Worm (Caenorhabditis elegans) whole organism, L4 larva: ENCODE data around the gene Y55B1BR.8.

Experiments
- D1046.2 ChIP-seq: fragments of 200-800 bp; sonication (Bioruptor generic); IDR thresholded peaks from 2 replicates; pipeline ENCODE4 v1.3.6; 2022; ENCODE audit warnings: missing genetic modification characterization, missing compliant biosample characterization
- F26F4.8 ChIP-seq: fragments of 200-800 bp; sonication (Bioruptor generic); conservative IDR thresholded peaks from 2 replicates; pipeline ENCODE4 v1.3.6; 2022; ENCODE audit warnings: missing genetic modification characterization, missing compliant biosample characterization
- Y48G9A.11 ChIP-seq: fragments of 200-800 bp; sonication (Bioruptor generic); IDR thresholded peaks from 2 replicates; pipeline ENCODE4 v1.3.6; 2022; ENCODE audit warnings: missing genetic modification reagents, missing genetic modification characterization, missing compliant biosample characterization
- Y5F2A.4 ChIP-seq: fragments of 200-800 bp; sonication (Bioruptor generic); optimal IDR thresholded peaks from 2 replicates; lab custom pipeline; 2018; ENCODE audit warnings: mild to moderate bottlenecking, missing genetic modification characterization, missing compliant biosample characterization
- ZK337.2 ChIP-seq: fragments of 200-800 bp; sonication (Bioruptor generic); IDR thresholded peaks from 2 replicates; pipeline ENCODE4 v1.3.6; 2022; ENCODE audit warnings: missing genetic modification reagents, missing genetic modification characterization, missing compliant biosample characterization
- ZK546.5 ChIP-seq, 2 experiments: sonication (generic microtip); optimal IDR thresholded peaks; 2 replicates each; lab custom pipeline; 2017; ENCODE audit warnings: missing biosample characterization in 2 of 2, missing genetic modification characterization in 2 of 2
- aha-1 ChIP-seq: fragments of 150-350 bp; peaks from one replicate; lab custom pipeline; 2014; ENCODE audit warnings: missing biosample characterization, missing genetic modification characterization
- ama-1 ChIP-seq: fragments of 150-350 bp; optimal IDR thresholded peaks from 2 replicates; lab custom pipeline; 2014; ENCODE audit warnings: inconsistent platforms, mixed read lengths
- attf-4 ChIP-seq: sonication (generic microtip); optimal IDR thresholded peaks from 3 replicates; lab custom pipeline; 2017; ENCODE audit warnings: missing biosample characterization, missing genetic modification characterization
- ceh-44 ChIP-seq: fragments of 200-800 bp; sonication (Bioruptor generic); IDR thresholded peaks from 2 replicates; pipeline ENCODE4 v1.3.6; 2022; ENCODE audit warnings: missing genetic modification reagents, missing genetic modification characterization, missing compliant biosample characterization
- ceh-62 ChIP-seq: sonication (generic microtip); optimal IDR thresholded peaks from 2 replicates; lab custom pipeline; 2017; ENCODE audit warnings: missing biosample characterization, missing genetic modification characterization
- ctbp-1 ChIP-seq: fragments of 200-800 bp; sonication (Bioruptor generic); IDR thresholded peaks from 2 replicates; pipeline ENCODE4 v1.3.6; 2022; ENCODE audit warnings: missing genetic modification reagents, missing genetic modification characterization, missing compliant biosample characterization
- daf-16 ChIP-seq, 3 experiments: sonication (generic microtip); optimal IDR thresholded peaks; 2 replicates each; lab custom pipeline; 2016 to 2017; ENCODE audit warnings: missing genetic modification characterization in 3 of 3, missing genetic modification reagents in 3 of 3, mild to moderate bottlenecking in 2 of 3, missing compliant biosample characterization in 2 of 3, missing biosample characterization in 1 of 3, moderate library complexity in 1 of 3
- egl-27 ChIP-seq: sonication (generic microtip); optimal IDR thresholded peaks from 3 replicates; lab custom pipeline; 2017; ENCODE audit warnings: missing biosample characterization, missing genetic modification reagents, missing genetic modification characterization
- egl-43 ChIP-seq: fragments of 200-800 bp; sonication (Bioruptor generic); IDR thresholded peaks from 2 replicates; pipeline ENCODE4 v1.3.6; 2022; ENCODE audit warnings: missing genetic modification reagents, missing genetic modification characterization, missing compliant biosample characterization
- fkh-10 ChIP-seq: fragments of 150-350 bp; optimal IDR thresholded peaks from 2 replicates; lab custom pipeline; 2014; ENCODE audit warnings: missing biosample characterization, missing genetic modification reagents, missing genetic modification characterization
- fos-1 ChIP-seq: fragments of 150-350 bp; optimal IDR thresholded peaks from 2 replicates; lab custom pipeline; 2014; ENCODE audit warnings: missing biosample characterization, missing genetic modification characterization
- gei-8 ChIP-seq: fragments of 200-800 bp; sonication (Bioruptor generic); optimal IDR thresholded peaks from 2 replicates; lab custom pipeline; 2018; ENCODE audit warnings: mild to moderate bottlenecking, missing genetic modification characterization, missing compliant biosample characterization
- hlh-11 ChIP-seq: fragments of 200-800 bp; sonication (Bioruptor generic); optimal IDR thresholded peaks from 2 replicates; lab custom pipeline; 2018; ENCODE audit warnings: mild to moderate bottlenecking, missing genetic modification characterization, missing compliant biosample characterization
- hlh-30 ChIP-seq: sonication (generic microtip); optimal IDR thresholded peaks from 2 replicates; lab custom pipeline; 2017; ENCODE audit warnings: antibody characterized with exemption, mild to moderate bottlenecking, missing genetic modification characterization, missing compliant biosample characterization; ENCODE audit not compliant: insufficient read depth
- hmg-1.1 ChIP-seq: fragments of 200-800 bp; sonication (Bioruptor generic); IDR thresholded peaks from 2 replicates; pipeline ENCODE4 v1.3.6; 2022; ENCODE audit warnings: missing genetic modification reagents, missing genetic modification characterization, missing compliant biosample characterization
- lin-1 ChIP-seq: fragments of 200-800 bp; sonication (Bioruptor generic); IDR thresholded peaks from 2 replicates; pipeline ENCODE4 v1.3.6; 2022; ENCODE audit warnings: missing genetic modification reagents, missing genetic modification characterization, missing compliant biosample characterization
- lin-13 ChIP-seq: fragments of 150-350 bp; optimal IDR thresholded peaks from 2 replicates; lab custom pipeline; 2014; ENCODE audit warnings: missing biosample characterization, missing genetic modification reagents, missing genetic modification characterization
- lin-15B ChIP-seq: fragments of 150-350 bp; sonication (generic microtip); optimal IDR thresholded peaks from 3 replicates; lab custom pipeline; 2014; ENCODE audit warnings: missing biosample characterization, missing genetic modification characterization
- lin-38 ChIP-seq: fragments of 200-800 bp; sonication (Bioruptor generic); IDR thresholded peaks from 2 replicates; pipeline ENCODE4 v1.3.6; 2022; ENCODE audit warnings: missing genetic modification reagents, missing genetic modification characterization, missing compliant biosample characterization
- lin-39 ChIP-seq: fragments of 150-350 bp; optimal IDR thresholded peaks from 2 replicates; lab custom pipeline; 2014; ENCODE audit warnings: missing biosample characterization, missing genetic modification reagents, missing genetic modification characterization
- lsy-2 ChIP-seq, 2 experiments: fragments of 150-350 bp in 1 of 2; sonication (generic microtip) in 1 of 2; optimal IDR thresholded peaks; 2 replicates each; lab custom pipeline; 2014 to 2017; ENCODE audit warnings: missing biosample characterization in 2 of 2, missing genetic modification characterization in 2 of 2
- madf-9 ChIP-seq: fragments of 200-800 bp; sonication (Bioruptor generic); conservative IDR thresholded peaks from 2 replicates; pipeline ENCODE4 v1.3.6; 2022; ENCODE audit warnings: missing genetic modification reagents, missing genetic modification characterization, missing compliant biosample characterization
- mdt-29 ChIP-seq: fragments of 200-800 bp; sonication (Bioruptor generic); IDR thresholded peaks from 2 replicates; pipeline ENCODE4 v1.3.6; 2022; ENCODE audit warnings: missing genetic modification reagents, missing genetic modification characterization, missing compliant biosample characterization
- mes-2 ChIP-seq: sonication (generic microtip); optimal IDR thresholded peaks from 2 replicates; lab custom pipeline; 2016; ENCODE audit warnings: missing genotype, mild to moderate bottlenecking, missing genetic modification characterization, missing compliant biosample characterization; ENCODE audit not compliant: poor library complexity, severe bottlenecking
- nhr-11 ChIP-seq: fragments of 150-350 bp; optimal IDR thresholded peaks from 2 replicates; lab custom pipeline; 2014; ENCODE audit warnings: missing biosample characterization, missing genetic modification characterization
- nhr-111 ChIP-seq: fragments of 200-800 bp; sonication (Bioruptor generic); optimal IDR thresholded peaks from 2 replicates; lab custom pipeline; 2018; ENCODE audit warnings: mild to moderate bottlenecking, missing genetic modification characterization, missing compliant biosample characterization
- nhr-237 ChIP-seq: sonication (generic microtip); optimal IDR thresholded peaks from 2 replicates; lab custom pipeline; 2017; ENCODE audit warnings: missing biosample characterization, missing genetic modification characterization
- nhr-6 ChIP-seq: fragments of 150-350 bp; optimal IDR thresholded peaks from 2 replicates; lab custom pipeline; 2014; ENCODE audit warnings: missing biosample characterization, missing genetic modification characterization
- nhr-76 ChIP-seq: fragments of 150-350 bp; optimal IDR thresholded peaks from 2 replicates; lab custom pipeline; 2014; ENCODE audit warnings: missing biosample characterization, missing genetic modification characterization
- pha-4 ChIP-seq, 2 experiments: fragments of 150-350 bp in 1 of 2; fragments of 200-800 bp in 1 of 2; sonication (Bioruptor generic) in 1 of 2; IDR thresholded peaks in 1 of 2; optimal IDR thresholded peaks in 1 of 2; 2 replicates each; pipeline versions ENCODE4 v1.3.6 to Lab custom; 2014 to 2022; ENCODE audit warnings: missing genetic modification characterization in 2 of 2, missing genetic modification reagents in 2 of 2, missing biosample characterization in 1 of 2, missing compliant biosample characterization in 1 of 2
- sdz-12 ChIP-seq: fragments of 200-800 bp; sonication (Bioruptor generic); optimal IDR thresholded peaks from 2 replicates; lab custom pipeline; 2018; ENCODE audit warnings: mild to moderate bottlenecking, missing genetic modification characterization, missing compliant biosample characterization
- set-16 ChIP-seq: fragments of 200-800 bp; sonication (Bioruptor generic); IDR thresholded peaks from 2 replicates; pipeline ENCODE4 v1.3.6; 2022; ENCODE audit warnings: missing genetic modification reagents, missing genetic modification characterization, missing compliant biosample characterization
- spr-1 ChIP-seq: sonication (generic microtip); optimal IDR thresholded peaks from 2 replicates; lab custom pipeline; 2016; ENCODE audit warnings: mild to moderate bottlenecking, missing genetic modification characterization, missing compliant biosample characterization
- unc-62 ChIP-seq, 3 experiments: fragments of 150-350 bp in 1 of 3; sonication (generic microtip); optimal IDR thresholded peaks in 2 of 3; peaks in 1 of 3; 1 replicate in 1 of 3; 2 replicates in 2 of 3; lab custom pipeline; 2014 to 2017; ENCODE audit warnings: missing biosample characterization in 3 of 3, missing genetic modification characterization in 3 of 3, missing genetic modification reagents in 3 of 3, missing genotype in 1 of 3
- zip-2 ChIP-seq: fragments of 150-350 bp; optimal IDR thresholded peaks from 2 replicates; lab custom pipeline; 2014; ENCODE audit warnings: missing biosample characterization, missing genetic modification characterization
- ztf-7 ChIP-seq: fragments of 150-350 bp; optimal IDR thresholded peaks from 2 replicates; lab custom pipeline; 2014; ENCODE audit warnings: missing biosample characterization, missing genetic modification characterization

The Y55B1BR.8 gene

DNA sequence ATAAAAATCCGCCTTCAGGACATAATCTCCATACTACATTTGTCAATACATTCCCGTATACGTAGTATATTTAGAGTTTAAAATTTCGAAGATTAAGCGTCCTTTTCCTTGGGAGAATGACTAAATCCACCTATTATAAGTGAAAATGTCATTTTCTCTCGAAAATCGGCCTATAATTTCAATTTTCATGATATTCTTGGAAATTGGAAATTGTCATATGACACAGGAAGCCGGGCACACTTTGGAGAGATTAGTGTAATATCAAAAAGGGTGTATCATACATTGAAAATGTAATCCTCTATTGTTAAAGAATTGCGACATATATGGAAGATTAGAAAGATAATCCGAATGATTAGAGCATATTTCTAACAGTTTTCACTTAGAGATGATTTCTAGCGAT lies 38.5 kb downstream of the Y55B1BR.8 start:
- TF ChIP-seq ztf-7 = no peak
- TF ChIP-seq nhr-6 (tag; lab: Kevin White, UChicago) = peak; percentile 16
- peak; percentile 31 for TF ChIP-seq fkh-10 (GFP tag; lab: Kevin White, UChicago)
- TF ChIP-seq nhr-11 (tag; lab: Kevin White, UChicago) = peak; percentile 30
- no peak for TF ChIP-seq egl-43

- TF ChIP-seq lin-15B (tag; lab: Kevin White, UChicago) (no peak), hlh-11 (tag; lab: Kevin White, UChicago) (no peak), nhr-111 (GFP tag; lab: Kevin White, UChicago) (no peak), nhr-76 (tag; lab: Kevin White, UChicago) (no peak), lin-39 (tag; lab: Kevin White, UChicago) (no peak), lin-1 (GFP tag; lab: Robert Waterston, UW) (no peak), hlh-30 (tag; lab: Kevin White, UChicago) (no peak), lin-13 (no peak), hmg-1.1 (GFP tag; lab: Robert Waterston, UW) (no peak), mdt-29 (GFP tag; lab: Robert Waterston, UW) (no peak), spr-1 (tag; lab: Kevin White, UChicago) (no peak), zip-2 (tag; lab: Kevin White, UChicago) (no peak), nhr-237 (no peak)
Measured at ce11 chrIII:483556-483955, 39.4 kb downstream of the Y55B1BR.8 start, which contains the start of gene F10C5.3. Gene F10C5.3 (plus strand): TSS chrIII:483868.

DNA sequence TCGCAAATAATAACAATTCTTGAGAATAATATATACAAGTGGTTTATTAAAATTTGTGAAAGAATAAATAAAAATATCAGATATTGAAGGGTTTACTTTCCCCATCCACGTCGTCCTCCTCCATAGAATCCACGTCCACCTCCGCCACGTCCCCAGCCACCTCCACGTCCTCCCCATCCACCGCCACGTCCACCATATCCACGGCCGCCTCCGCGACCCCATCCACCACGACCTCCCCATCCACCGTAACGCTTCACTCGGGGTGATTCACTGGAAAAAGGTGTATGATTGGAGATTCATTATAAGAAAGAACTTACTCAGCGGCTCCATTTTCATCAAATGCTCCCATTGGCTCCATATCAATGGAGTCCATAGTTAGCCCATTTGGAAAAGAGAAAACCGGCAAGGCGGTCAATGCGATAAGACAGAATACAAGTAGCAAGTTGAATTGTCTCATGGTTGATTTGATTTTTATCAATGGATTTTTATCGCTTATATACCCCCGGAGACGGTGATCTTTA lies 41.9 kb downstream of the Y55B1BR.8 start, which contains the start of gene nlp-32:
nlp-32 (minus strand) TSS at position 471 of the 521 bp plus-strand sequence.
- TF ChIP-seq mes-2 (tag; lab: Kevin White, UChicago) (no peak), set-16 (GFP tag; lab: Robert Waterston, UW) (peak; percentile 79)
- TF ChIP-seq, all 104 proteins: peak for 1

- TF ChIP-seq ama-1 (lab: Kevin White, UChicago) (no peak), zip-2 (tag; lab: Kevin White, UChicago) (no peak), pha-4 (GFP tag; IDR thresholded peaks at IDR 0.05; lab: Robert Waterston, UW) (no peak), pha-4 (tag; optimal IDR thresholded peaks at IDR 0.05; lab: Kevin White, UChicago) (no peak), madf-9 (GFP tag; lab: Robert Waterston, UW) (no peak), egl-27 (tag; lab: Kevin White, UChicago) (no peak), ceh-44 (GFP tag; lab: Robert Waterston, UW) (no peak), sdz-12 (GFP tag; lab: Kevin White, UChicago) (no peak), lin-38 (no peak), gei-8 (no peak), ztf-7 (no peak), F26F4.8 (GFP tag; lab: Robert Waterston, UW) (no peak), fos-1 (no peak), lin-1 (GFP tag; lab: Robert Waterston, UW) (no peak)
Measured at ce11 chrIII:488464-488863, 44.3 kb downstream of the Y55B1BR.8 start, which contains the start of gene F30H5.5. Gene F30H5.5 (plus strand): TSS chrIII:488764.

- TF ChIP-seq aha-1 (tag; lab: Kevin White, UChicago) = peak; percentile 14
- TF ChIP-seq attf-4 (tag; lab: Kevin White, UChicago) = no peak
- no peak for TF ChIP-seq zip-2 (tag; lab: Kevin White, UChicago)
- TF ChIP-seq Y5F2A.4 (GFP tag; lab: Kevin White, UChicago) = no peak
- no peak for TF ChIP-seq ZK546.5 (tag; optimal IDR thresholded peaks at IDR 0.05; lab: Kevin White, UChicago)
- TF ChIP-seq daf-16 (GFP tag; optimal IDR thresholded peaks at IDR 0.05; lab: Kevin White, UChicago) = no peak
- TF ChIP-seq daf-16 (tag; optimal IDR thresholded peaks at IDR 0.05; lab: Kevin White, UChicago) = no peak
- peak; percentile 46 for TF ChIP-seq mes-2 (tag; lab: Kevin White, UChicago)
- TF ChIP-seq Y48G9A.11 = no peak
- no peak for TF ChIP-seq ctbp-1 (GFP tag; lab: Robert Waterston, UW)
- no peak for TF ChIP-seq D1046.2
- TF ChIP-seq unc-62 (GFP tag; optimal IDR thresholded peaks at IDR 0.05 in 1 of 2; lab: Kevin White, UChicago) = peak in 1 of 2 experiments; percentile 7
- TF ChIP-seq unc-62 (tag; optimal IDR thresholded peaks at IDR 0.05; lab: Kevin White, UChicago) = no peak
- TF ChIP-seq ZK337.2 (GFP tag; lab: Robert Waterston, UW) = no peak
- no peak for TF ChIP-seq ceh-62 (tag; lab: Kevin White, UChicago)
- TF ChIP-seq madf-9 (GFP tag; lab: Robert Waterston, UW) = no peak
- peak in 1 of 2 experiments; percentile 58 for TF ChIP-seq lsy-2 (tag; optimal IDR thresholded peaks at IDR 0.05; lab: Kevin White, UChicago)
- no peak for TF ChIP-seq lin-39 (tag; lab: Kevin White, UChicago)
Measured at ce11 chrIII:491090-491597, 46.9 kb downstream of the Y55B1BR.8 start, which contains the start of gene unc-45. Gene unc-45 (plus strand): TSS chrIII:491547.
